Worm (Caenorhabditis elegans): ENCODE results near the gene T16G12.1.

DNA sequence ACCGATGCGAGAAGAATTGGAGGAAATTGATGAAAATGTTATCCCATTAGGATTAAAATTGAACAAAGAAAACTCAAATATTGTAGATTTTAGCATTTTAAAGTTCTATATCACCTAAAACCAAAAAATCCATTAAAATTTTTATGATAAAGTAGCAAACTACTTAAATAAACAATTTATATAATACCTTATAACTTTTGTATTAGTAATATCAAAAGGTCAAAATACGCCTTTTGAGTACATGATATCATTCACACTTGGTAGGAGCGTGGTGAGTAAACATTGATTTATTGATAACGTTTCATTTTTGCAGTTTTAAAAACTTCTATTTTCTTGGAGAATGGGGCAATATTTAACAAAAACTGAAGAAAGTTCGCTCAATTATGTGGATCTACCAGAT, 48.6 kb downstream of the T16G12.1 start, which contains the start of gene C05B5.5:
- no peak for TF ChIP-seq pha-4 (tag; optimal IDR thresholded peaks at IDR 0.05)
- no peak for TF ChIP-seq snpc-4 (GFP tag; optimal IDR thresholded peaks at IDR 0.05)
- no peak for TF ChIP-seq snpc-4 (tag; optimal IDR thresholded peaks at IDR 0.05)
- no peak for TF ChIP-seq attf-5 (GFP tag; optimal IDR thresholded peaks at IDR 0.05)
- TF ChIP-seq ama-1 (optimal IDR thresholded peaks at IDR 0.05), result no peak
- TF ChIP-seq ama-1 (GFP tag; optimal IDR thresholded peaks at IDR 0.05), result no peak
- TF ChIP-seq lin-26 (GFP tag; IDR thresholded peaks at IDR 0.05), result no peak
- no peak for TF ChIP-seq F33H1.4 (GFP tag; IDR thresholded peaks at IDR 0.05)
- no peak for TF ChIP-seq Y95B8A.8 (GFP tag; IDR thresholded peaks at IDR 0.05)
- TF ChIP-seq C17E4.6 (GFP tag; IDR thresholded peaks at IDR 0.05), result no peak

Data from whole organism, young adult.